Worm (Caenorhabditis elegans) whole organism, midembryonic: ENCODE data around the gene peli-1.

Experiments used
- T22C8.4 ChIP-seq: fragments of 200-800 bp; sonication (Bioruptor generic); IDR thresholded peaks from 2 replicates; pipeline ENCODE4 v1.3.6; 2022; ENCODE audit warnings: missing genetic modification characterization, missing compliant biosample characterization
- cog-1 ChIP-seq: sonication (generic microtip); optimal IDR thresholded peaks from 2 replicates; lab custom pipeline; 2016; ENCODE audit warnings: missing genetic modification characterization, missing compliant biosample characterization
- flt-1 ChIP-seq: fragments of 200-800 bp; sonication (Bioruptor generic); IDR thresholded peaks from 2 replicates; pipeline ENCODE4 v1.3.6; 2022; ENCODE audit warnings: missing genetic modification characterization, missing compliant biosample characterization
- ref-1 ChIP-seq: fragments of 200-800 bp; sonication (Bioruptor generic); conservative IDR thresholded peaks from 2 replicates; pipeline ENCODE4 v1.3.6; 2022; ENCODE audit warnings: missing genetic modification reagents, missing genetic modification characterization, missing compliant biosample characterization
- tab-1 ChIP-seq: fragments of 200-800 bp; sonication (Bioruptor generic); IDR thresholded peaks from 2 replicates; pipeline ENCODE4 v1.3.6; 2022; ENCODE audit warnings: missing genetic modification characterization, missing compliant biosample characterization
- ztf-23 ChIP-seq: fragments of 200-800 bp; sonication (Bioruptor generic); IDR thresholded peaks from 2 replicates; pipeline ENCODE4 v1.3.6; 2022; ENCODE audit warnings: missing genetic modification reagents, missing genetic modification characterization, missing compliant biosample characterization
- ztf-29 ChIP-seq: fragments of 200-800 bp; sonication (Bioruptor generic); IDR thresholded peaks from 2 replicates; pipeline ENCODE4 v1.3.6; 2022; ENCODE audit warnings: missing genetic modification reagents, missing genetic modification characterization, missing compliant biosample characterization

ce11 chrV:5726463-5726862 lies 20.9 kb downstream of the peli-1 start, which contains the start of gene K09H11.4:
- TF ChIP-seq T22C8.4 (GFP tag; lab: Robert Waterston, UW) (no peak), ref-1 (GFP tag; lab: Robert Waterston, UW) (no peak), flt-1 (GFP tag; lab: Robert Waterston, UW) (no peak), tab-1 (GFP tag; lab: Robert Waterston, UW) (no peak), ztf-23 (GFP tag; lab: Robert Waterston, UW) (no peak), cog-1 (tag; lab: Kevin White, UChicago) (no peak), ztf-29 (no peak)
